Fruit fly (Drosophila melanogaster) whole organism: ENCODE results near the gene CG7530.

Source experiments
- CG8478 ChIP-seq: fragments of >200 bp; optimal IDR thresholded peaks from 2 replicates; lab custom pipeline; 2018; ENCODE audit warnings: inconsistent platforms
- Dll ChIP-seq: fragments of >200 bp; optimal IDR thresholded peaks from 2 replicates; lab custom pipeline; 2017
- EcR ChIP-seq, 2 experiments: fragments of >200 bp; optimal IDR thresholded peaks; 2 replicates each; lab custom pipeline; 2017; ENCODE audit warnings: missing biosample characterization in 2 of 2, missing genetic modification characterization in 2 of 2, missing genetic modification reagents in 2 of 2
- pan ChIP-seq: fragments of >200 bp; optimal IDR thresholded peaks from 2 replicates; lab custom pipeline; 2017
- psq ChIP-seq: fragments of >200 bp; optimal IDR thresholded peaks from 2 replicates; lab custom pipeline; 2017
- usp ChIP-seq: fragments of >200 bp; optimal IDR thresholded peaks from 2 replicates; lab custom pipeline; 2017; ENCODE audit warnings: missing biosample characterization, missing genetic modification characterization, mixed read lengths

- TF ChIP-seq Dll (no peak), EcR (GFP tag; optimal IDR thresholded peaks at IDR 0.05; lab: Kevin White, UChicago) (no peak), psq (no peak), usp (GFP tag; lab: Kevin White, UChicago) (no peak), CG8478 (lab: Kevin White, UChicago) (no peak), pan (lab: Kevin White, UChicago) (no peak)
Measured at dm6 chr3R:14708948-14709385, 22.3 kb downstream of the CG7530 start.
